Worm (Caenorhabditis elegans) whole organism, L3 larva: ENCODE data around the gene his-3.

Experiments
- ama-1 ChIP-seq: fragments of 150-350 bp; optimal IDR thresholded peaks from 2 replicates; lab custom pipeline; 2018
- mml-1 ChIP-seq: fragments of 150-350 bp; sonication (generic microtip); optimal IDR thresholded peaks from 3 replicates; lab custom pipeline; 2014; ENCODE audit warnings: missing biosample characterization, missing genetic modification characterization
- nfya-1 ChIP-seq: sonication (generic microtip); optimal IDR thresholded peaks from 2 replicates; lab custom pipeline; 2017; ENCODE audit warnings: missing genetic modification characterization, mild to moderate bottlenecking, missing compliant biosample characterization, antibody characterized with exemption, moderate library complexity; ENCODE audit not compliant: insufficient read depth
- nhr-76 ChIP-seq: fragments of 150-350 bp; sonication (generic microtip); optimal IDR thresholded peaks from 5 replicates; lab custom pipeline; 2014; ENCODE audit warnings: missing biosample characterization, missing genetic modification characterization
- snpc-4 ChIP-seq: fragments of 150-350 bp; optimal IDR thresholded peaks from 2 replicates; lab custom pipeline; 2014; ENCODE audit warnings: missing biosample characterization, missing genetic modification characterization
- unc-62 ChIP-seq: fragments of 150-350 bp; sonication (generic microtip); optimal IDR thresholded peaks from 4 replicates; lab custom pipeline; 2014; ENCODE audit warnings: missing biosample characterization, missing genetic modification reagents, missing genetic modification characterization
- ztf-11 ChIP-seq: fragments of 150-350 bp; optimal IDR thresholded peaks from 2 replicates; lab custom pipeline; 2014; ENCODE audit warnings: missing biosample characterization, missing genetic modification characterization

DNA sequence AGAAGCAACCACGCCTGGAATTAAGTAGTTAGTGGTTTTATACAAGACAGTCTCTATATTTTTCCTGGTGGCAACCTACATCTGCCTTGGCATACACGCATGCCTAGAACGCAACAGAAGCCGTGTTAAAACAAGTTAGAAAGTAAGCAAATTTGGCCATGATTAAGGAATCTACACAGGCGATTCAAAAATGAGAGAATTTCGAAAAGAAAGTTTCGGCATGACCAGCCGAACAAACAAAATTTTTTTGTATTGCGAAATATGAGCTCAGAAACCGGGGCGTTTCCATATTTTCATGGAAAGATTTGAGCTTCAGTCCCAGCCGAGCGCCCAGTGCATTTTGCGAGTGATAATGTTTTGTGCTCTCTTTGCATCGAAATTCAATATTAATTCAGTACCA is 19.5 kb downstream of the his-3 start, which contains the start of gene F14H3.15:
- TF ChIP-seq nhr-76 (no peak), unc-62 (no peak), ama-1 (lab: Kevin White, UChicago) (no peak), nfya-1 (tag; lab: Kevin White, UChicago) (no peak), snpc-4 (no peak), mml-1 (tag; lab: Kevin White, UChicago) (no peak), ztf-11 (no peak)
